Worm (Caenorhabditis elegans): ENCODE data around the gene Y66C5A.1.

Y66C5A.1 gene

ce11 chrX:14480248-14480647, 24.9 kb upstream of the Y66C5A.1 start, which contains the start of gene gfi-3 (continued):
- TF ChIP-seq duxl-1 (tag; optimal IDR thresholded peaks at IDR 0.05; ENCODE audit: poor library complexity) = peak; percentile 67
- TF ChIP-seq D1046.2 (GFP tag; IDR thresholded peaks at IDR 0.05) = no peak
- TF ChIP-seq F44E2.7 (GFP tag; IDR thresholded peaks at IDR 0.05) = no peak
- TF ChIP-seq daf-16 (GFP tag; optimal IDR thresholded peaks at IDR 0.05) = peak in 1 of 2 experiments; percentile 22
- TF ChIP-seq daf-16 (tag; optimal IDR thresholded peaks at IDR 0.05) = peak; percentile 59
- peak; percentile 31 for TF ChIP-seq fkh-10 (GFP tag; optimal IDR thresholded peaks at IDR 0.05)
- TF ChIP-seq lin-39 (tag; optimal IDR thresholded peaks at IDR 0.05) = no peak
- peak; percentile 79 for TF ChIP-seq nhr-102 (tag; optimal IDR thresholded peaks at IDR 0.05)
- peak; percentile 72 for TF ChIP-seq ctbp-1 (GFP tag; IDR thresholded peaks at IDR 0.05)
- TF ChIP-seq lim-7 (GFP tag; IDR thresholded peaks at IDR 0.05) = no peak
- TF ChIP-seq ceh-28 (tag; optimal IDR thresholded peaks at IDR 0.05) = no peak
- no peak for TF ChIP-seq aly-2 (tag; optimal IDR thresholded peaks at IDR 0.05)
- TF ChIP-seq F49E8.2 (tag; optimal IDR thresholded peaks at IDR 0.05; ENCODE audit: borderline replicate concordance) = no peak
- TF ChIP-seq lir-3 (tag; optimal IDR thresholded peaks at IDR 0.05) = no peak
- no peak for TF ChIP-seq unc-130 (GFP tag; optimal IDR thresholded peaks at IDR 0.05)
- TF ChIP-seq lsy-2 (tag; optimal IDR thresholded peaks at IDR 0.05) = peak in 1 of 2 experiments; percentile 85
- TF ChIP-seq tra-1 (GFP tag; IDR thresholded peaks at IDR 0.05) = peak; percentile 61; the same call in 1 of the 2 replicates
- peak; percentile 82 for TF ChIP-seq hlh-11 (tag; optimal IDR thresholded peaks at IDR 0.05)
- no peak for TF ChIP-seq Y105C5A.15 (GFP tag; IDR thresholded peaks at IDR 0.05)
- TF ChIP-seq jun-1 (tag; optimal IDR thresholded peaks at IDR 0.05) = no peak
- peak; percentile 12 for TF ChIP-seq spr-3 (GFP tag; optimal IDR thresholded peaks at IDR 0.05)
- no peak for TF ChIP-seq unc-39 (tag; optimal IDR thresholded peaks at IDR 0.05)
- TF ChIP-seq daf-12 (tag; optimal IDR thresholded peaks at IDR 0.05) = no peak
- TF ChIP-seq ceh-82 (tag; optimal IDR thresholded peaks at IDR 0.05) = no peak
- TF ChIP-seq mdl-1 (tag; optimal IDR thresholded peaks at IDR 0.05) = peak in 1 of 2 experiments; percentile 45
- no peak for TF ChIP-seq ceh-32 (tag; optimal IDR thresholded peaks at IDR 0.05; ENCODE audit: poor library complexity)
- TF ChIP-seq ceh-62 (tag; optimal IDR thresholded peaks at IDR 0.05) = no peak
- TF ChIP-seq ZK546.5 (tag; optimal IDR thresholded peaks at IDR 0.05) = no peak
- TF ChIP-seq lin-1 (GFP tag; IDR thresholded peaks at IDR 0.05) = peak; percentile 61; the same call in 1 of the 2 replicates
- peak; percentile 43 for TF ChIP-seq nhr-11 (tag; optimal IDR thresholded peaks at IDR 0.05)
- no peak for TF ChIP-seq nhr-237 (tag; optimal IDR thresholded peaks at IDR 0.05)
- peak; percentile 81 for TF ChIP-seq dpl-1 (GFP tag; optimal IDR thresholded peaks at IDR 0.05)
- TF ChIP-seq dmd-6 (GFP tag; IDR thresholded peaks at IDR 0.05) = peak; percentile 80
- no peak for TF ChIP-seq nhr-41 (GFP tag; IDR thresholded peaks at IDR 0.05)
- TF ChIP-seq aha-1 (tag) = peak; percentile 95
- TF ChIP-seq mxl-2 (GFP tag; conservative IDR thresholded peaks at IDR 0.05) = no peak
- TF ChIP-seq R02D3.7 (tag; optimal IDR thresholded peaks at IDR 0.05) = no peak
- no peak for TF ChIP-seq nhr-111 (GFP tag; optimal IDR thresholded peaks at IDR 0.05)
- TF ChIP-seq arid-1 (GFP tag; conservative IDR thresholded peaks at IDR 0.05) = peak; percentile 52; the same call in 1 of the 2 replicates
- TF ChIP-seq set-16 (GFP tag; IDR thresholded peaks at IDR 0.05) = no peak; the same call in 1 of the 2 replicates
- no peak for TF ChIP-seq ces-1 (GFP tag; optimal IDR thresholded peaks at IDR 0.05)
- TF ChIP-seq attf-4 (tag; optimal IDR thresholded peaks at IDR 0.05) = no peak
- no peak for TF ChIP-seq skn-1 (tag; optimal IDR thresholded peaks at IDR 0.05)
- no peak for TF ChIP-seq zfp-3 (GFP tag; conservative IDR thresholded peaks at IDR 0.05)
- TF ChIP-seq Y48G9A.11 (GFP tag; IDR thresholded peaks at IDR 0.05) = no peak
- TF ChIP-seq daf-19 (GFP tag; conservative IDR thresholded peaks at IDR 0.05) = no peak
- 0 out of 2 replicates have a peak, but pooled peaks have one; percentile 19 for TF ChIP-seq lin-29 (GFP tag; IDR thresholded peaks at IDR 0.05)
- no peak for TF ChIP-seq nhr-10 (tag; optimal IDR thresholded peaks at IDR 0.05)
- TF ChIP-seq mes-2 (tag; optimal IDR thresholded peaks at IDR 0.05; ENCODE audit: poor library complexity, severe bottlenecking) = peak; percentile 89
- no peak for TF ChIP-seq egl-27 (tag; optimal IDR thresholded peaks at IDR 0.05)
- peak; percentile 64 for TF ChIP-seq mxl-3 (GFP tag; optimal IDR thresholded peaks at IDR 0.05)
- peak; percentile 53 for TF ChIP-seq F37D6.2 (tag; optimal IDR thresholded peaks at IDR 0.05)

All from whole organism, L4 larva.